Fruit fly (Drosophila melanogaster) whole organism, embryonic: ENCODE measurements around the gene ovm.
A peak's percentile ranks its signal among the peaks of the same experiment; 100 is the strongest.

Source experiments
- CG12299 ChIP-seq: fragments of 200-800 bp; sonication (Bioruptor generic); optimal IDR thresholded peaks from 2 replicates; lab custom pipeline; 2018; ENCODE audit warnings: missing biosample characterization, mild to moderate bottlenecking, missing genetic modification characterization
- CG1233 ChIP-seq: fragments of 200-800 bp; sonication (Bioruptor generic); optimal IDR thresholded peaks from 4 replicates; lab custom pipeline; 2018; ENCODE audit warnings: missing biosample characterization, mild to moderate bottlenecking, missing genetic modification characterization
- CG12391 ChIP-seq: fragments of 200-800 bp; sonication (Bioruptor generic); optimal IDR thresholded peaks from 3 replicates; lab custom pipeline; 2018; ENCODE audit warnings: missing biosample characterization, mild to moderate bottlenecking, missing genetic modification characterization, moderate library complexity
- CG12942 ChIP-seq: fragments of 200-800 bp; sonication (Bioruptor generic); optimal IDR thresholded peaks from 3 replicates; lab custom pipeline; 2016; ENCODE audit warnings: missing biosample characterization, missing genetic modification characterization
- CG13123 ChIP-seq: fragments of 200-800 bp; sonication (Bioruptor generic); optimal IDR thresholded peaks from 2 replicates; lab custom pipeline; 2016; ENCODE audit warnings: missing biosample characterization, missing genetic modification characterization
- CG13894 ChIP-seq: fragments of 200-800 bp; sonication (Bioruptor generic); optimal IDR thresholded peaks from 3 replicates; lab custom pipeline; 2018; ENCODE audit warnings: missing biosample characterization, mild to moderate bottlenecking, missing genetic modification characterization, moderate library complexity
- CG1602 ChIP-seq: fragments of 200-800 bp; sonication (Bioruptor generic); optimal IDR thresholded peaks from 3 replicates; lab custom pipeline; 2016; ENCODE audit warnings: missing biosample characterization, missing genetic modification characterization
- CG1603 ChIP-seq: fragments of 200-800 bp; sonication (Bioruptor generic); optimal IDR thresholded peaks from 2 replicates; lab custom pipeline; 2019; ENCODE audit warnings: missing biosample characterization, mild to moderate bottlenecking, missing genetic modification characterization, moderate library complexity
- CG16779 ChIP-seq: fragments of 200-800 bp; sonication (Bioruptor generic); IDR thresholded peaks from 2 replicates; pipeline ENCODE4 v1.3.6; 2022; ENCODE audit warnings: missing biosample characterization, missing genetic modification characterization
- CG16863 ChIP-seq: fragments of 200-800 bp; sonication (Bioruptor generic); optimal IDR thresholded peaks from 3 replicates; lab custom pipeline; 2016; ENCODE audit warnings: missing biosample characterization, missing genetic modification characterization
- CG17359 ChIP-seq: fragments of 200-800 bp; sonication (Bioruptor generic); optimal IDR thresholded peaks from 3 replicates; lab custom pipeline; 2018; ENCODE audit warnings: missing biosample characterization, mild to moderate bottlenecking, missing genetic modification characterization, moderate library complexity
- CG17829 ChIP-seq: fragments of 200-800 bp; optimal IDR thresholded peaks from 2 replicates; lab custom pipeline; 2019; ENCODE audit warnings: missing biosample characterization, mild to moderate bottlenecking, missing genetic modification characterization, moderate library complexity
- CG18599 ChIP-seq: fragments of 200-800 bp; sonication (Bioruptor generic); optimal IDR thresholded peaks from 3 replicates; lab custom pipeline; 2017; ENCODE audit warnings: missing biosample characterization, missing genetic modification characterization, mild to moderate bottlenecking, moderate library complexity, missing genetic modification reagents
- CG2116 ChIP-seq: fragments of 200-800 bp; sonication (Bioruptor generic); optimal IDR thresholded peaks from 3 replicates; lab custom pipeline; 2018; ENCODE audit warnings: missing biosample characterization, mild to moderate bottlenecking, missing genetic modification characterization
- CG2678 ChIP-seq: fragments of 200-800 bp; sonication (Bioruptor generic); optimal IDR thresholded peaks from 3 replicates; lab custom pipeline; 2019; ENCODE audit warnings: missing biosample characterization, mild to moderate bottlenecking, missing genetic modification characterization, moderate library complexity
- CG3281 ChIP-seq: fragments of 200-800 bp; sonication (Bioruptor generic); optimal IDR thresholded peaks from 3 replicates; lab custom pipeline; 2017; ENCODE audit warnings: missing biosample characterization, mild to moderate bottlenecking, missing genetic modification characterization
- CG7928 ChIP-seq: fragments of 200-800 bp; sonication (Bioruptor generic); optimal IDR thresholded peaks from 2 replicates; lab custom pipeline; 2017; ENCODE audit warnings: missing biosample characterization, mild to moderate bottlenecking, missing genetic modification characterization
- CG8281 ChIP-seq: fragments of 200-800 bp; sonication (Bioruptor generic); optimal IDR thresholded peaks from 2 replicates; lab custom pipeline; 2018; ENCODE audit warnings: missing biosample characterization, mild to moderate bottlenecking, missing genetic modification characterization, moderate library complexity
- CG8290 ChIP-seq, 3 experiments: fragments of 200-800 bp; sonication (Bioruptor generic); optimal IDR thresholded peaks; 2 replicates each; lab custom pipeline; 2016 to 2019; ENCODE audit warnings: missing biosample characterization in 3 of 3, missing genetic modification characterization in 3 of 3, mild to moderate bottlenecking in 2 of 3, moderate library complexity in 1 of 3
- CG8944 ChIP-seq: fragments of 200-800 bp; sonication (Bioruptor generic); optimal IDR thresholded peaks from 3 replicates; lab custom pipeline; 2016; ENCODE audit warnings: missing biosample characterization, missing genetic modification characterization
- Dek ChIP-seq: fragments of 200-800 bp; sonication (Bioruptor generic); optimal IDR thresholded peaks from 3 replicates; lab custom pipeline; 2019; ENCODE audit warnings: missing biosample characterization, mild to moderate bottlenecking, missing genetic modification characterization, moderate library complexity
- Dip3 ChIP-seq: fragments of 200-800 bp; sonication (Bioruptor generic); optimal IDR thresholded peaks from 3 replicates; lab custom pipeline; 2016; ENCODE audit warnings: missing biosample characterization, missing genetic modification characterization
- Eip74EF ChIP-seq, 2 experiments: fragments of 200-800 bp in 1 of 2; fragments of >200 bp in 1 of 2; sonication (Bioruptor generic) in 1 of 2; optimal IDR thresholded peaks; 2 replicates each; lab custom pipeline; 2017 to 2019; ENCODE audit warnings: missing biosample characterization in 2 of 2, missing genetic modification characterization in 2 of 2, mild to moderate bottlenecking in 1 of 2, moderate library complexity in 1 of 2
- Fer1 ChIP-seq: fragments of 200-800 bp; sonication (Bioruptor generic); optimal IDR thresholded peaks from 2 replicates; lab custom pipeline; 2017; ENCODE audit warnings: missing biosample characterization, mild to moderate bottlenecking, missing genetic modification characterization
- HLH54F ChIP-seq: fragments of 200-800 bp; sonication (Bioruptor generic); optimal IDR thresholded peaks from 3 replicates; lab custom pipeline; 2016; ENCODE audit warnings: missing biosample characterization, missing genetic modification characterization
- Hsf ChIP-seq: fragments of 200-800 bp; sonication (Bioruptor generic); optimal IDR thresholded peaks from 3 replicates; lab custom pipeline; 2016; ENCODE audit warnings: missing biosample characterization, missing genetic modification characterization
- Jarid2 ChIP-seq: fragments of 200-800 bp; sonication (Bioruptor generic); optimal IDR thresholded peaks from 3 replicates; lab custom pipeline; 2017; ENCODE audit warnings: mild to moderate bottlenecking, missing biosample characterization, missing genetic modification reagents, missing genetic modification characterization
- Oli ChIP-seq: fragments of 200-800 bp; sonication (Bioruptor generic); optimal IDR thresholded peaks from 2 replicates; lab custom pipeline; 2018; ENCODE audit warnings: missing biosample characterization, mild to moderate bottlenecking, missing genetic modification characterization, moderate library complexity
- Six4 ChIP-seq: fragments of 200-800 bp; sonication (Bioruptor generic); optimal IDR thresholded peaks from 2 replicates; lab custom pipeline; 2016; ENCODE audit warnings: missing biosample characterization, missing genetic modification characterization
- ab ChIP-seq: fragments of 200-800 bp; sonication (Bioruptor generic); optimal IDR thresholded peaks from 2 replicates; lab custom pipeline; 2016; ENCODE audit warnings: missing biosample characterization, missing genetic modification characterization
- ap ChIP-seq: fragments of 200-800 bp; sonication (Bioruptor generic); IDR thresholded peaks from 2 replicates; pipeline ENCODE4 v1.3.6; 2022; ENCODE audit warnings: missing biosample characterization, missing genetic modification characterization
- bab2 ChIP-seq: fragments of 200-800 bp; sonication (Bioruptor generic); optimal IDR thresholded peaks from 2 replicates; lab custom pipeline; 2016; ENCODE audit warnings: missing biosample characterization, missing genetic modification characterization
- bcd ChIP-seq: fragments of 200-800 bp; sonication (Bioruptor generic); optimal IDR thresholded peaks from 2 replicates; lab custom pipeline; 2017; ENCODE audit warnings: missing biosample characterization, mild to moderate bottlenecking, missing genetic modification characterization
- br ChIP-seq: fragments of >200 bp; optimal IDR thresholded peaks from 2 replicates; lab custom pipeline; 2017
- chif ChIP-seq, 2 experiments: fragments of 200-800 bp; sonication (Bioruptor generic); optimal IDR thresholded peaks; 3 replicates each; lab custom pipeline; 2016; ENCODE audit warnings: missing biosample characterization in 2 of 2, missing genetic modification characterization in 2 of 2
- ftz-f1 ChIP-seq: fragments of 200-800 bp; sonication (Bioruptor generic); optimal IDR thresholded peaks from 2 replicates; lab custom pipeline; 2016; ENCODE audit warnings: missing biosample characterization, missing genetic modification characterization
- her ChIP-seq: fragments of 200-800 bp; sonication (Bioruptor generic); optimal IDR thresholded peaks from 2 replicates; lab custom pipeline; 2016; ENCODE audit warnings: missing biosample characterization, missing genetic modification characterization
- jumu ChIP-seq: fragments of 200-800 bp; sonication (Bioruptor generic); optimal IDR thresholded peaks from 3 replicates; lab custom pipeline; 2016; ENCODE audit warnings: missing biosample characterization, missing genetic modification characterization
- kah ChIP-seq: fragments of 200-800 bp; sonication (Bioruptor generic); optimal IDR thresholded peaks from 2 replicates; lab custom pipeline; 2018; ENCODE audit warnings: missing biosample characterization, mild to moderate bottlenecking, missing genetic modification characterization
- onecut ChIP-seq: fragments of 200-800 bp; sonication (Bioruptor generic); IDR thresholded peaks from 2 replicates; pipeline ENCODE4 v1.3.6; 2022; ENCODE audit warnings: missing biosample characterization, missing genetic modification characterization
- pb ChIP-seq: fragments of 200-800 bp; sonication (Bioruptor generic); optimal IDR thresholded peaks from 3 replicates; lab custom pipeline; 2016; ENCODE audit warnings: missing biosample characterization, missing genetic modification characterization
- salm ChIP-seq: fragments of 200-800 bp; sonication (Bioruptor generic); optimal IDR thresholded peaks from 2 replicates; lab custom pipeline; 2018; ENCODE audit warnings: missing biosample characterization, mild to moderate bottlenecking, missing genetic modification characterization
- schlank ChIP-seq: fragments of 200-800 bp; sonication (Bioruptor generic); optimal IDR thresholded peaks from 2 replicates; lab custom pipeline; 2018; ENCODE audit warnings: missing biosample characterization, mild to moderate bottlenecking, missing genetic modification characterization
- scrt ChIP-seq: fragments of 200-800 bp; sonication (Bioruptor generic); optimal IDR thresholded peaks from 2 replicates; lab custom pipeline; 2018; ENCODE audit warnings: missing biosample characterization, mild to moderate bottlenecking, missing genetic modification characterization, moderate library complexity
- sd ChIP-seq: fragments of 200-800 bp; sonication (Bioruptor generic); optimal IDR thresholded peaks from 3 replicates; lab custom pipeline; 2018; ENCODE audit warnings: missing biosample characterization, mild to moderate bottlenecking, missing genetic modification characterization, moderate library complexity
- slou ChIP-seq: fragments of 200-800 bp; sonication (Bioruptor generic); optimal IDR thresholded peaks from 3 replicates; lab custom pipeline; 2016; ENCODE audit warnings: missing biosample characterization, missing genetic modification characterization
- so ChIP-seq: fragments of 200-800 bp; sonication (Bioruptor generic); IDR thresholded peaks from 3 replicates; pipeline ENCODE4 v1.3.6; 2022; ENCODE audit warnings: missing biosample characterization, missing genetic modification characterization
- vfl ChIP-seq: fragments of 200-800 bp; sonication (Bioruptor generic); optimal IDR thresholded peaks from 2 replicates; lab custom pipeline; 2016; ENCODE audit warnings: missing biosample characterization, missing genetic modification characterization

The ovm gene

DNA sequence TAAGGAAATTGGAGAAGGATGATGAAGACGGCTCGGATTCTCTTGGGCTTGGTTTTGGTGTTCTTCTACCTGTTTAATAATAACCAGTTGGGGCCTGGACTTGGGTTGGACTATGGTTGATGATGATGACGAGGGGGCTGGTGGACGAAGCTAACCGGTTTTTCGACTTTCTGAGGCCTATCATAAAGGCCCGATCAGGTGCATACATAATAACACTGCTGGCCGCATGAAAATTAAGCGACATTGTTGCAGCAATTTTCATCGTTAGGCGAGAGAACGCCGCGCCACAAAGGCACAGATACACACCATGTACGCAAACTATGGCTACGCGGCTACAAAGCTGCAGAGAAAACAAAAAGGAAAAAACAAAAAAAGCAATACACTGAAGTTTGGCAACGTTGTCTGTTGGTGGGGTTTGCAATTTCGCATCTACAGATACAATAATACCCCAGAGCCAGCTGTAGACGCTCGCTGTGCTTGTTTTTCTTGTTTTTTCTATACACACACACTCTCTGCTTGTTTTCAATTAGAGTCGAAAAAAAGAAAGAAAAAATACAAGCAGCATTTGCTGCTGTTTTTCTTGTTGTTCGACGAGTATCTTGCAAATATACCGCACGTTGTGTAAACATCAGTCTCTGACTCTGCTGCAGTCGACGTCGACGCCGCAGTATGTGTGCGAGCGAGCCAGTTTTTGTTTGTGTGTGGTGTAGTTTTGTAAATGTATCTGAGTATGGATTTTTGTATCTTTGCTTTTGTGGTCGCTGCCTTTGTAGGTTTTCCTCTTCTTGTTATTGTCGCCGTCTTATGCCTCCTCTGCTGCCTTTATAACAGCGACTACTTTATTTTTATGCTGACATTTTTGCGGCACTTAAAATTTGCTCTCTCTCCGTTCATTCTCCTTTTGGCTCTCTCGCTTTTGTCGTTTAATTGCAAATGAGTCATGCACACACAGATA lies 25.6 kb upstream of the ovm start (continued):
- TF ChIP-seq pb (GFP tag; lab: Kevin White, UChicago): peak; percentile 47
- TF ChIP-seq CG8944 (GFP tag; lab: Kevin White, UChicago): no peak
- peak; percentile 85 for TF ChIP-seq CG2678 (tag; lab: Kevin White, UChicago)
- TF ChIP-seq Fer1 (GFP tag; lab: Kevin White, UChicago): peak; percentile 95
- TF ChIP-seq Eip74EF (GFP tag; optimal IDR thresholded peaks at IDR 0.05; lab: Kevin White, UChicago): peak in 1 of 2 experiments; percentile 61
- TF ChIP-seq Oli: peak; percentile 3
- peak; percentile 84 for TF ChIP-seq sd (tag; lab: Kevin White, UChicago)
- TF ChIP-seq so: no peak
- TF ChIP-seq CG16779: no peak
- no peak for TF ChIP-seq CG8290 (GFP tag; optimal IDR thresholded peaks at IDR 0.05; lab: Kevin White, UChicago)
- TF ChIP-seq CG8290 (tag; optimal IDR thresholded peaks at IDR 0.05; lab: Kevin White, UChicago): peak; percentile 28 to 68
- peak; percentile 37 for TF ChIP-seq CG12942 (GFP tag; lab: Kevin White, UChicago)
- TF ChIP-seq br (lab: Kevin White, UChicago): no peak
- TF ChIP-seq CG17359 (tag; lab: Kevin White, UChicago): peak; percentile 96
- TF ChIP-seq vfl: peak; percentile 39
- TF ChIP-seq CG1603 (tag; lab: Kevin White, UChicago): peak; percentile 54
- TF ChIP-seq CG17829 (tag; lab: Kevin White, UChicago): peak; percentile 62
- TF ChIP-seq Dip3 (GFP tag; lab: Kevin White, UChicago): peak; percentile 65
- TF ChIP-seq Hsf (GFP tag; lab: Kevin White, UChicago): peak; percentile 30
- peak; percentile 93 for TF ChIP-seq CG18599 (GFP tag; lab: Kevin White, UChicago)
- TF ChIP-seq salm (tag; lab: Kevin White, UChicago): peak; percentile 45
- peak; percentile 62 for TF ChIP-seq bab2 (GFP tag; lab: Kevin White, UChicago)
- peak; percentile 36 for TF ChIP-seq ftz-f1
- peak; percentile 29 for TF ChIP-seq CG1602 (GFP tag; lab: Kevin White, UChicago)
- peak; percentile 51 for TF ChIP-seq CG13123 (GFP tag; lab: Kevin White, UChicago)
- no peak for TF ChIP-seq CG7928 (GFP tag; lab: Kevin White, UChicago)
- peak; percentile 76 for TF ChIP-seq CG12299 (tag; lab: Kevin White, UChicago)
- TF ChIP-seq CG2116 (GFP tag; lab: Kevin White, UChicago): peak; percentile 29
- TF ChIP-seq scrt (GFP tag; lab: Kevin White, UChicago): peak; percentile 84
- TF ChIP-seq jumu (GFP tag; lab: Kevin White, UChicago): peak; percentile 56
- peak; percentile 68 for TF ChIP-seq her (GFP tag; lab: Kevin White, UChicago)
- peak; percentile 49 for TF ChIP-seq HLH54F (GFP tag; lab: Kevin White, UChicago)
- peak; percentile 78 for TF ChIP-seq CG1233
- peak; percentile 61 for TF ChIP-seq CG12391 (tag; lab: Kevin White, UChicago)
- peak; percentile 47 for TF ChIP-seq kah (GFP tag; lab: Kevin White, UChicago)
- TF ChIP-seq Dek (tag; lab: Kevin White, UChicago): peak; percentile 62
- TF ChIP-seq onecut (GFP tag; lab: Robert Waterston, UW): peak; percentile 88
- TF ChIP-seq schlank (tag; lab: Kevin White, UChicago): peak; percentile 87
- peak; percentile 51 for TF ChIP-seq CG8281
- peak; percentile 90 for TF ChIP-seq CG13894 (tag; lab: Kevin White, UChicago)
- TF ChIP-seq CG3281: peak; percentile 86
- TF ChIP-seq Jarid2 (GFP tag; lab: Kevin White, UChicago): peak; percentile 68
- peak; percentile 14 for TF ChIP-seq Six4 (GFP tag; lab: Kevin White, UChicago)
- TF ChIP-seq ap: no peak
- TF ChIP-seq ab: peak; percentile 47
- TF ChIP-seq chif (GFP tag; optimal IDR thresholded peaks at IDR 0.05; lab: Kevin White, UChicago): peak in 1 of 2 experiments; percentile 50
- TF ChIP-seq CG16863 (GFP tag; lab: Kevin White, UChicago): peak; percentile 68
- peak; percentile 23 for TF ChIP-seq slou
- peak; percentile 64 for TF ChIP-seq bcd
